Worm (Caenorhabditis elegans) whole organism, L2 larva: ENCODE data around the gene sbp-1.

ENCODE experiments used
- C34F6.9 ChIP-seq: fragments of 150-350 bp; optimal IDR thresholded peaks from 2 replicates; lab custom pipeline; 2014; ENCODE audit warnings: missing biosample characterization, missing genetic modification characterization
- F13H6.1 ChIP-seq: sonication (generic microtip); optimal IDR thresholded peaks from 2 replicates; lab custom pipeline; 2016; ENCODE audit warnings: missing genetic modification characterization, missing compliant biosample characterization
- R02D3.7 ChIP-seq: fragments of 150-350 bp; optimal IDR thresholded peaks from 2 replicates; lab custom pipeline; 2014; ENCODE audit warnings: missing biosample characterization, missing genetic modification characterization
- Y55F3AM.14 ChIP-seq: fragments of 200-800 bp; sonication (Bioruptor generic); optimal IDR thresholded peaks from 2 replicates; lab custom pipeline; 2018; ENCODE audit warnings: mild to moderate bottlenecking, missing genetic modification characterization, missing compliant biosample characterization
- ZK546.5 ChIP-seq: sonication (generic microtip); optimal IDR thresholded peaks from 2 replicates; lab custom pipeline; 2017; ENCODE audit warnings: missing biosample characterization, missing genetic modification characterization
- aly-2 ChIP-seq: fragments of 150-350 bp; optimal IDR thresholded peaks from 2 replicates; lab custom pipeline; 2014; ENCODE audit warnings: missing biosample characterization, missing genetic modification characterization
- ama-1 ChIP-seq: fragments of 150-350 bp; optimal IDR thresholded peaks from 2 replicates; lab custom pipeline; 2018; ENCODE audit warnings: inconsistent platforms
- blmp-1 ChIP-seq: sonication (generic microtip); optimal IDR thresholded peaks from 2 replicates; lab custom pipeline; 2017; ENCODE audit warnings: missing genetic modification characterization, mild to moderate bottlenecking, missing compliant biosample characterization, antibody characterized with exemption, moderate library complexity; ENCODE audit not compliant: insufficient read depth
- ceh-16 ChIP-seq: fragments of 150-350 bp; optimal IDR thresholded peaks from 2 replicates; lab custom pipeline; 2014; ENCODE audit warnings: missing biosample characterization, missing genetic modification characterization
- ceh-82 ChIP-seq: fragments of 150-350 bp; optimal IDR thresholded peaks from 2 replicates; lab custom pipeline; 2014; ENCODE audit warnings: missing biosample characterization, missing genetic modification characterization
- crh-2 ChIP-seq: sonication (generic microtip); optimal IDR thresholded peaks from 2 replicates; lab custom pipeline; 2017; ENCODE audit warnings: missing biosample characterization, missing genetic modification characterization
- dmd-4 ChIP-seq: sonication (generic microtip); optimal IDR thresholded peaks from 2 replicates; lab custom pipeline; 2017; ENCODE audit warnings: missing biosample characterization, missing genetic modification characterization
- egl-27 ChIP-seq: sonication (generic microtip); optimal IDR thresholded peaks from 3 replicates; lab custom pipeline; 2017; ENCODE audit warnings: missing biosample characterization, missing genetic modification reagents, missing genetic modification characterization
- elt-3 ChIP-seq: sonication (generic microtip); optimal IDR thresholded peaks from 2 replicates; lab custom pipeline; 2017; ENCODE audit warnings: missing biosample characterization, missing genetic modification characterization
- fos-1 ChIP-seq: fragments of 150-350 bp; optimal IDR thresholded peaks from 2 replicates; lab custom pipeline; 2014; ENCODE audit warnings: missing biosample characterization, missing genetic modification characterization
- gmeb-1 ChIP-seq: fragments of 150-350 bp; optimal IDR thresholded peaks from 2 replicates; lab custom pipeline; 2014; ENCODE audit warnings: missing biosample characterization, missing genetic modification characterization
- lin-13 ChIP-seq: fragments of 150-350 bp; optimal IDR thresholded peaks from 2 replicates; lab custom pipeline; 2014; ENCODE audit warnings: missing biosample characterization, missing genetic modification reagents, missing genetic modification characterization
- lin-39 ChIP-seq: fragments of 150-350 bp; optimal IDR thresholded peaks from 2 replicates; lab custom pipeline; 2014; ENCODE audit warnings: missing biosample characterization, missing genetic modification reagents, missing genetic modification characterization
- mab-5 ChIP-seq: fragments of 150-350 bp; optimal IDR thresholded peaks from 2 replicates; lab custom pipeline; 2014; ENCODE audit warnings: missing biosample characterization, missing genetic modification characterization
- mbf-1 ChIP-seq: sonication (generic microtip); optimal IDR thresholded peaks from 2 replicates; lab custom pipeline; 2017; ENCODE audit warnings: missing biosample characterization, missing genetic modification characterization
- nhr-10 ChIP-seq: sonication (generic microtip); optimal IDR thresholded peaks from 2 replicates; lab custom pipeline; 2017; ENCODE audit warnings: missing biosample characterization, missing genetic modification characterization
- nhr-12 ChIP-seq: fragments of 150-350 bp; optimal IDR thresholded peaks from 2 replicates; lab custom pipeline; 2014; ENCODE audit warnings: missing biosample characterization, missing genetic modification characterization
- nhr-129 ChIP-seq: fragments of 150-350 bp; optimal IDR thresholded peaks from 2 replicates; lab custom pipeline; 2014; ENCODE audit warnings: missing biosample characterization, missing genetic modification characterization
- nhr-21 ChIP-seq: fragments of 150-350 bp; optimal IDR thresholded peaks from 2 replicates; lab custom pipeline; 2014; ENCODE audit warnings: missing biosample characterization, missing genetic modification characterization
- nhr-25 ChIP-seq: fragments of 150-350 bp; sonication (generic microtip); optimal IDR thresholded peaks from 3 replicates; lab custom pipeline; 2014; ENCODE audit warnings: missing biosample characterization, missing genetic modification characterization
- nhr-77 ChIP-seq: fragments of 150-350 bp; optimal IDR thresholded peaks from 2 replicates; lab custom pipeline; 2014; ENCODE audit warnings: missing biosample characterization, missing genetic modification characterization
- peb-1 ChIP-seq: fragments of 150-350 bp; optimal IDR thresholded peaks from 2 replicates; lab custom pipeline; 2014; ENCODE audit warnings: missing biosample characterization, missing genetic modification characterization
- sem-4 ChIP-seq: fragments of 150-350 bp; optimal IDR thresholded peaks from 2 replicates; lab custom pipeline; 2014; ENCODE audit warnings: missing biosample characterization, missing genetic modification reagents, missing genetic modification characterization
- skn-1 ChIP-seq: sonication (generic microtip); optimal IDR thresholded peaks from 2 replicates; lab custom pipeline; 2017; ENCODE audit warnings: missing biosample characterization, missing genetic modification characterization
- sma-3 ChIP-seq: sonication (generic microtip); optimal IDR thresholded peaks from 2 replicates; lab custom pipeline; 2016; ENCODE audit warnings: missing genetic modification reagents, missing genetic modification characterization, missing compliant biosample characterization
- snpc-4 ChIP-seq: fragments of 150-350 bp; optimal IDR thresholded peaks from 2 replicates; lab custom pipeline; 2014; ENCODE audit warnings: missing biosample characterization, missing genetic modification characterization
- unc-39 ChIP-seq: fragments of 150-350 bp; optimal IDR thresholded peaks from 2 replicates; lab custom pipeline; 2014; ENCODE audit warnings: missing biosample characterization, missing genetic modification characterization
- unc-55 ChIP-seq: fragments of 150-350 bp; sonication (generic microtip); optimal IDR thresholded peaks from 3 replicates; lab custom pipeline; 2014; ENCODE audit warnings: missing biosample characterization, missing genetic modification reagents, missing genetic modification characterization
- unc-62 ChIP-seq: fragments of 150-350 bp; optimal IDR thresholded peaks from 2 replicates; lab custom pipeline; 2014; ENCODE audit warnings: missing biosample characterization, missing genetic modification reagents, missing genetic modification characterization
- zag-1 ChIP-seq: fragments of 150-350 bp; optimal IDR thresholded peaks from 2 replicates; lab custom pipeline; 2014; ENCODE audit warnings: missing biosample characterization, missing genetic modification characterization
- ztf-11 ChIP-seq: sonication (generic microtip); optimal IDR thresholded peaks from 2 replicates; lab custom pipeline; 2017; ENCODE audit warnings: missing biosample characterization, missing genetic modification characterization
- ztf-4 ChIP-seq: fragments of 150-350 bp; optimal IDR thresholded peaks from 2 replicates; lab custom pipeline; 2014; ENCODE audit warnings: missing biosample characterization, missing genetic modification characterization

The sbp-1 gene

ce11 chrIII:11427548-11428152 is 14.7 kb downstream of the sbp-1 start:
- TF ChIP-seq mbf-1 (no peak), ZK546.5 (no peak), skn-1 (tag; lab: Kevin White, UChicago) (no peak), ztf-4 (tag; lab: Kevin White, UChicago) (no peak), gmeb-1 (tag; lab: Kevin White, UChicago) (no peak), ztf-11 (tag; lab: Kevin White, UChicago) (no peak), fos-1 (no peak), lin-13 (GFP tag; lab: Kevin White, UChicago) (no peak), nhr-25 (tag; lab: Kevin White, UChicago) (no peak), mab-5 (tag; lab: Kevin White, UChicago) (no peak), nhr-10 (tag; lab: Kevin White, UChicago) (no peak), ceh-16 (tag; lab: Kevin White, UChicago) (no peak), blmp-1 (tag; lab: Kevin White, UChicago) (no peak), nhr-77 (tag; lab: Kevin White, UChicago) (no peak), Y55F3AM.14 (no peak), peb-1 (tag; lab: Kevin White, UChicago) (no peak), aly-2 (no peak), R02D3.7 (tag; lab: Kevin White, UChicago) (no peak), crh-2 (tag; lab: Kevin White, UChicago) (no peak)

DNA sequence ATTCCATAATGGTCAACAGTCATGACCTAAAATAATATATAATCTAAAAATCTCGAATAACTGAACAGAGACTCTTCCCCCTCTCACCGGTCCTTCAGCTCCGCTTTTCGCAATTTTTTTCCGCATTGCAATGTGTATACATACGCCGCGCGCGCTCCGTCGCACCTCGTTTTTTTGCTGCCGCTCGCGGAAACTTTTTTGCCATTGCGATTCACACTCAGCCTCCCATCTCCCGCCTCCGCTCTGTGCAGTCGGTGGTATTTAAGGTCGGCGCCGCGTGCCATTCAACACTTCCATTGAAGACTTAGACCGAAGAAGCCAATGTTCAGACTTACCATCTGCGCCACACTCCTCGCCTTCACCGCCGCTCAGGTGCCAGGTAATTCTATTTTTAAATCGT is 15.5 kb downstream of the sbp-1 start, which contains the start of gene idpc-1:
Gene idpc-1, plus strand, starts transcription at position 301 of the 400 bp plus-strand sequence.
- TF ChIP-seq sma-3 (GFP tag; lab: Kevin White, UChicago) = no peak
- no peak for TF ChIP-seq sem-4 (tag; lab: Kevin White, UChicago)
- no peak for TF ChIP-seq ama-1 (lab: Kevin White, UChicago)
- TF ChIP-seq C34F6.9 (tag; lab: Kevin White, UChicago) = no peak
- TF ChIP-seq unc-39 = no peak
- TF ChIP-seq dmd-4 (tag; lab: Kevin White, UChicago) = no peak
- no peak for TF ChIP-seq lin-39
- TF ChIP-seq nhr-10 (tag; lab: Kevin White, UChicago) = no peak
- TF ChIP-seq R02D3.7 (tag; lab: Kevin White, UChicago) = no peak
- no peak for TF ChIP-seq gmeb-1 (tag; lab: Kevin White, UChicago)
- no peak for TF ChIP-seq nhr-129 (tag; lab: Kevin White, UChicago)
- no peak for TF ChIP-seq F13H6.1
- TF ChIP-seq elt-3 (tag; lab: Kevin White, UChicago) = no peak
- no peak for TF ChIP-seq ceh-82 (tag; lab: Kevin White, UChicago)
- no peak for TF ChIP-seq unc-55 (GFP tag; lab: Kevin White, UChicago)
- TF ChIP-seq mbf-1 = no peak
- TF ChIP-seq, all 48 proteins: peak for 0

DNA sequence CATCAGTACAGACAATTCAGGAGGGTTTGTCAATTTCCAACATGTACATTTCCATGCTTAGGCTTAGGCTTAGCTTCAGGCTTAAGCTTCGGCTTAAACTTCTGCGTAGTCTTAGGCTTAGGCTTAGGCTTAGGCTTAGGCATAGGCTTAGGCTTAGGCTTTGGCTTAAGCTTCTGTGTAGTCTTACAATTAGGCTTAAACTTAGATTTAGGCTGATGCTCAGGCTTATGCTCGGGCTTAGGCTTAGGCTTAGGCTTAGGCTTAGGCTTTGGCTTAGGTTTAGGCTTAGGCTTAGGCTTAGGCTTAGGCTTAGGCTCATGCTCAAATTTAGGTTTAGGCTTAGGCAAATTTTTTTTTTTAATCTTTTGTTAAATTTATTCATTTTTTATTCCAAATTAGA is 17.6 kb downstream of the sbp-1 start:
- TF ChIP-seq nhr-21 (tag; lab: Kevin White, UChicago) (no peak), dmd-4 (tag; lab: Kevin White, UChicago) (no peak), R02D3.7 (tag; lab: Kevin White, UChicago) (no peak), ceh-82 (tag; lab: Kevin White, UChicago) (no peak), skn-1 (tag; lab: Kevin White, UChicago) (no peak), unc-55 (GFP tag; lab: Kevin White, UChicago) (no peak), snpc-4 (no peak), nhr-129 (tag; lab: Kevin White, UChicago) (no peak), C34F6.9 (tag; lab: Kevin White, UChicago) (no peak), crh-2 (tag; lab: Kevin White, UChicago) (no peak)

- TF ChIP-seq nhr-12 (tag; lab: Kevin White, UChicago) = no peak
- TF ChIP-seq nhr-129 (tag; lab: Kevin White, UChicago) = no peak
- TF ChIP-seq egl-27 = no peak
- no peak for TF ChIP-seq zag-1 (tag; lab: Kevin White, UChicago)
- no peak for TF ChIP-seq mab-5 (tag; lab: Kevin White, UChicago)
- no peak for TF ChIP-seq sem-4 (tag; lab: Kevin White, UChicago)
- no peak for TF ChIP-seq unc-62 (GFP tag; lab: Kevin White, UChicago)
Observed at ce11 chrIII:11419551-11419950, 22.8 kb downstream of the sbp-1 start.
